Worm (Caenorhabditis elegans): Measurements from ENCODE around the gene srbc-68.

The srbc-68 gene

DNA sequence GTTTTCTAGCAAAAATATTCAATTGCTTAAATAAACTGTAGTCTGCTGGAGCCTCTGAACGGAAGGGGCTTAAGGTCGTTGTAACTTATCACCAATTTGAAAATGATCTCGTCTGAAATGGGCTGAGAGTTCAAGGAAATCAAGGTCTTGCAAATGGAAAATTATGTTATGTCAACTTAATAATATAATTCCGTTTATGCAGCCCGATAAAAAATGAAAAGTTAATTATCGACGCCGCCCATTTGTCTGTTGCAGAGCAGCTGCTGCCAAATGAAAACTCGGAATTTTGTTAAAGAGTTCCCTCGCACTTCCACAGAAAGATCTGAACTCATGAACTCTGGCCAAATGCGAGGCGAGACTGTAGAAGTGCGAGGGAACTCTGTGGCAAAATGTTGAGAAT lies 5.3 kb downstream of the srbc-68 start, which contains the start of gene srbc-67:
srbc-67 (minus strand) TSS at position 101 of the 400 bp plus-strand sequence.
- TF ChIP-seq flt-1 (GFP tag; IDR thresholded peaks at IDR 0.05) (no peak), T22C8.4 (GFP tag; IDR thresholded peaks at IDR 0.05) (no peak), ztf-29 (GFP tag; IDR thresholded peaks at IDR 0.05) (no peak), klf-2 (GFP tag; conservative IDR thresholded peaks at IDR 0.05) (no peak), med-1 (GFP tag; optimal IDR thresholded peaks at IDR 0.05; ENCODE audit: insufficient read depth) (no peak), ztf-23 (GFP tag; IDR thresholded peaks at IDR 0.05) (no peak)

DNA sequence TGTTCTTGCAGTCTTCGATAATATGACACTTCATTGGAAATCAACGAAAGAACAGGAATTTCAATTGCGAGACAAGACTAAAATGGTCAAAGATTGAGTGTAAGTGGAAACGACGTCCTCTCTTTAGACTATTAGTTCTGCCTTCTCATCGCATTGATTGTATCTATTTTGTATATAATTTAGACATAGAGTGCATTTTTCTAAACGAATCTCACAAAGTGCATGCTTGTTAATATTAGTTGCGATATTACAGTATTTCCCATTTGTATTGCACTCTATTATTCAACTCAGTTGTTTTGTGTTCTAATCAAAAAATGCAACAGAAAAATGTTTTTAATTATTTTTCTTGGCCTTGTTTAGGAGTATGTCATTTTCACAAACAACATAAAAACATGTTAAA lies 8.1 kb downstream of the srbc-68 start, which contains the start of gene nhr-93:
nhr-93 (minus strand) TSS at position 101 of the 400 bp plus-strand sequence.
- no peak for TF ChIP-seq tab-1 (GFP tag; IDR thresholded peaks at IDR 0.05)

DNA sequence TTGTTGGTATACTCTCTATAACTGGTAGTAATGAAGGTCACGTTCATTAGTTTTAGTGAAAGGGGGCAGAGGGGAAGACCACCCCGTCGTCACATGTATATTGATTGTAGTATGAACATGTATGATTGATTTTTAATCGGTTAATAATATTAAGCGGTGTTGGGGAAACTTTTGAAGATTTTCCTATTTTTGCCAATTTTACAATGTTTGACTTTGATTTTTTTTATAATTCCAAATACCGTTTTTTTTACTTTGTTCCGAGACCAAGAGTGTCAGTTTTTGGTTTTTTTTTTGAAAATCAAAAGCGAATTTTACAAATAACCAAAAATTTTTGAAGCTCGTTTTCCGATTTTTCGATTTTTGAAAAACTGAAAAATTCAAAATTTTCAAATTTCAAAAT lies 11.2 kb downstream of the srbc-68 start, which contains the start of gene nhr-221:
nhr-221 (minus strand) TSS at position 101 of the 400 bp plus-strand sequence.
- no peak for TF ChIP-seq med-1 (GFP tag; optimal IDR thresholded peaks at IDR 0.05; ENCODE audit: insufficient read depth)
- TF ChIP-seq ref-1 (GFP tag; conservative IDR thresholded peaks at IDR 0.05), result no peak
- no peak for TF ChIP-seq T22C8.4 (GFP tag; IDR thresholded peaks at IDR 0.05)
- TF ChIP-seq ztf-23 (GFP tag; IDR thresholded peaks at IDR 0.05), result no peak
- no peak for TF ChIP-seq flt-1 (GFP tag; IDR thresholded peaks at IDR 0.05)
- no peak for TF ChIP-seq ztf-29 (GFP tag; IDR thresholded peaks at IDR 0.05)
- no peak for TF ChIP-seq cog-1 (tag; optimal IDR thresholded peaks at IDR 0.05)
- TF ChIP-seq tab-1 (GFP tag; IDR thresholded peaks at IDR 0.05), result no peak
- no peak for TF ChIP-seq klf-2 (GFP tag; conservative IDR thresholded peaks at IDR 0.05)

DNA sequence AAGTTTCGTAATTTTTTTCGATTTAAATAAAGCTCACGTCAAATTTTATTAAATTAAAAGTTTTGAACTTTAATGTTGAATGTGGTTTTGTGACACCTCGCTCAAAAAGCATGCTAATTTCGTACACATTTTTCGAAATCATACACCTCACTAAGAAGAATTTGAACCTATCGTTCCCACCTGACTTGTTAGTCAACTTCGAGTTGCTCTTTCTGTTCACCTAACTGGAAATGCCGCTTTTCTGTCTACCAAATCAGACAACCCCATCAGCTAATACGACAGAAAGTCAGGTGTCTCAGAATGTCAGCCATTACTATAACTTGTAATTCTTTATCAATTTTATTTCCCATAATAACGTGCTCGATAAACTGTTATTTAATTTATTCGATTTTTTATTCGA lies 16.0 kb downstream of the srbc-68 start, which contains the start of gene srbc-66:
srbc-66 (plus strand) TSS at position 301 of the 400 bp plus-strand sequence.
- TF ChIP-seq ref-1 (GFP tag; conservative IDR thresholded peaks at IDR 0.05) (no peak), T22C8.4 (GFP tag; IDR thresholded peaks at IDR 0.05) (no peak), klf-2 (GFP tag; conservative IDR thresholded peaks at IDR 0.05) (no peak), med-1 (GFP tag; optimal IDR thresholded peaks at IDR 0.05; ENCODE audit: insufficient read depth) (no peak), ztf-29 (GFP tag; IDR thresholded peaks at IDR 0.05) (no peak), tab-1 (GFP tag; IDR thresholded peaks at IDR 0.05) (no peak), cog-1 (tag; optimal IDR thresholded peaks at IDR 0.05) (no peak), ztf-23 (GFP tag; IDR thresholded peaks at IDR 0.05) (no peak), flt-1 (GFP tag; IDR thresholded peaks at IDR 0.05) (no peak)

DNA sequence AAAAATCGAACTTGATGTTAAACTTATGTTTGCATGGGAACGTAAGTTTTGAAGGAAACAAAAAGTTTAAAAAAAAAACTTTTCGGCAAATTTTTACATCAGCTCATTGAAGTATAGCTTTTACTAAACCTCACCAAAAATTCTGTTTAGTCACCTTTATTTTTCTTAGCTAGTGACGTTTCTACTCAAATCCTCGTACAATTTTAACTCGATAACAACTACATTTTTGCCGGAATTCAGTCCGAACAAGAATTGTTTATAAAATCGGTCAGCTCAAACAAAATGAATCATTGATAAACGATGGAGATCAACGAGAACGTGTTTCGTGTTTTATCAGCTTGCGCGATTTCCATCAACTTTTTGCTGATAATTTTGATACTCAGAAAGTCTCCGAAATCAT lies 19.5 kb downstream of the srbc-68 start, which contains the start of gene str-260:
str-260 (plus strand) TSS at position 301 of the 400 bp plus-strand sequence.
- TF ChIP-seq ref-1 (GFP tag; conservative IDR thresholded peaks at IDR 0.05) (no peak), klf-2 (GFP tag; conservative IDR thresholded peaks at IDR 0.05) (no peak), tab-1 (GFP tag; IDR thresholded peaks at IDR 0.05) (no peak), ztf-29 (GFP tag; IDR thresholded peaks at IDR 0.05) (no peak), cog-1 (tag; optimal IDR thresholded peaks at IDR 0.05) (no peak), T22C8.4 (GFP tag; IDR thresholded peaks at IDR 0.05) (no peak), flt-1 (GFP tag; IDR thresholded peaks at IDR 0.05) (no peak), ztf-23 (GFP tag; IDR thresholded peaks at IDR 0.05) (no peak), med-1 (GFP tag; optimal IDR thresholded peaks at IDR 0.05; ENCODE audit: insufficient read depth) (no peak)

DNA sequence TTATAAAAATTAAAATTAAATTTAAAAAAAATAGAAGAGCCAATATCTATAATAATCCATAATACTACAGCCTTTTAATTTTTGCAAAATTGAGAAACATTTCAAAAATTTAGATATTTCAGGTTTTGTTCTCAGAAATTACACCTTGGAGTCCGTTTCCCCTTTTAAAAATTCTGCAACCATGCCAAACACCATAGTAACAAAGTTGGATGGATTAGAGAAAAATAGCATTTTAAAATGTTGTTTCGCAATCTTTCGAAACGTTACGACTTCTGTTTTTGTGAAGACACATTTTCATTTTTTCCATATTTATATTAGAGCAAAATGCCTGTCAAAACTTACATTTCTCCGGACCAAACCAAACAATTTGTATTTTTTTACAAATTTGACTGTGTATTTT lies 21.4 kb downstream of the srbc-68 start, which contains the start of gene T24A6.7:
T24A6.7 (plus strand) TSS at position 301 of the 400 bp plus-strand sequence.
- no peak for TF ChIP-seq klf-2 (GFP tag; conservative IDR thresholded peaks at IDR 0.05)
- TF ChIP-seq ztf-29 (GFP tag; IDR thresholded peaks at IDR 0.05), result no peak
- TF ChIP-seq med-1 (GFP tag; optimal IDR thresholded peaks at IDR 0.05; ENCODE audit: insufficient read depth), result no peak
- TF ChIP-seq ztf-23 (GFP tag; IDR thresholded peaks at IDR 0.05), result no peak
- TF ChIP-seq tab-1 (GFP tag; IDR thresholded peaks at IDR 0.05), result no peak
- TF ChIP-seq T22C8.4 (GFP tag; IDR thresholded peaks at IDR 0.05), result no peak
- no peak for TF ChIP-seq flt-1 (GFP tag; IDR thresholded peaks at IDR 0.05)
- no peak for TF ChIP-seq ref-1 (GFP tag; conservative IDR thresholded peaks at IDR 0.05)
- no peak for TF ChIP-seq cog-1 (tag; optimal IDR thresholded peaks at IDR 0.05)

DNA sequence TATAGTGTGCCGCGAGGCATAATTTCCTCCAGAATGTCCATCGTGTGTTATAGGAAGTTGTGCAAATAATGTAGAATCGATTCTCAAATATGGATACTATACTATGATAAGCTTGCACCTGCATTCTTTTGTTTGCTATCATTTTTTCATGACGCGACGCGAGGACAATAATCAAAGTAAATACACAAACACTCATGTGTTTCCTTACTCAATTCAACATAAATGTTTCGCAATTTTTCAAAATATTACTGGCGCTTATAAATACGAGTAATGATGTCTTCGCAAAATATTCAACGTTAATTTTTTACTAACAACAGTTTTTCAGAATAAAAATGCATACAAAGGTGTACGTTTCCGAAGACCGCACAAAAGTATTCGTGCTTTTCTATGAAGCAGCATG lies 23.2 kb downstream of the srbc-68 start, which contains the start of gene irg-1:
irg-1 (plus strand) TSS at position 326 of the 400 bp plus-strand sequence.
- TF ChIP-seq ztf-23 (GFP tag; IDR thresholded peaks at IDR 0.05) (no peak), klf-2 (GFP tag; conservative IDR thresholded peaks at IDR 0.05) (no peak), cog-1 (tag; optimal IDR thresholded peaks at IDR 0.05) (no peak), ref-1 (GFP tag; conservative IDR thresholded peaks at IDR 0.05) (no peak), tab-1 (GFP tag; IDR thresholded peaks at IDR 0.05) (no peak), med-1 (GFP tag; optimal IDR thresholded peaks at IDR 0.05; ENCODE audit: insufficient read depth) (no peak), flt-1 (GFP tag; IDR thresholded peaks at IDR 0.05) (no peak), T22C8.4 (GFP tag; IDR thresholded peaks at IDR 0.05) (no peak), ztf-29 (GFP tag; IDR thresholded peaks at IDR 0.05) (no peak)

DNA sequence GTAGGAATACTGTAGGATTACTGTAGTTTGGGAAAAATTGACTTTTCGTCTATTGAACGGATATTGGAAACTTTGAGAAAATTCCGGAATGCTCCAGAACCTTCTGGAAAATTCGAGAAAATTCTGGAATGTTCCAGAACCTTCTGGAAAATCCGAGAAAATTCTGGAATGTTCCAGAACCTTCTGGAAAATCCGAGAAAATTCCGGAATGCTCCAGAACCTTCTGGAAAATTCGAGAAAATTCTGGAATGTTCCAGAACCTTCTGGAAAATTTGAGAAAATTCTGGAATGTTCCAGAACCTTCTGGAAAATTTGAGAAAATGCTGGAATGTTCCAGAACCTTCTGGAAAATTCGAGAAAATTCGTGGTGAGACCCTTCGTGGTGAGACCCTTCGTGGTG lies 26.0 kb downstream of the srbc-68 start:
- peak; percentile 65; the same call in 1 of the 2 replicates for TF ChIP-seq flt-1 (GFP tag; IDR thresholded peaks at IDR 0.05)

DNA sequence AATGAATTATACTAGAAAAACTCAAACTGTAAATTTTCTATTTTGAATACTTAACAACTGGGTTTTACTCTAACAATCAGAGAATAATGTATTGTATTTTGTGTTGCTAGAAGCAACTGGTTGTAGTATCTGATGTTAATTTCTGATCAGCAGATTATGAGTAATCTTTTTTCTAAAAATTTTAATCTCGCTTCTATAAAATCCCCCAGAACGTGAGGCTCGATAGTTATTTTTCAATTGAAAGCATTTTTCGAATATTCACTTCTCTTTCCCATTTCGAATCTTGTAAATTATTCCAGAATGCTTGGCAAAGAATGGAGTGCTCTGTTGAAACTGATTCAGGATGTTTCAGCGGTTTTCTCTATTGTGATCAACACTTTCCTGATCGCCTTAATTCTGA lies 28.5 kb downstream of the srbc-68 start, which contains the start of gene str-227:
str-227 (plus strand) TSS at position 301 of the 400 bp plus-strand sequence.
- TF ChIP-seq med-1 (GFP tag; optimal IDR thresholded peaks at IDR 0.05; ENCODE audit: insufficient read depth) (no peak), ztf-29 (GFP tag; IDR thresholded peaks at IDR 0.05) (no peak), T22C8.4 (GFP tag; IDR thresholded peaks at IDR 0.05) (no peak), flt-1 (GFP tag; IDR thresholded peaks at IDR 0.05) (no peak), cog-1 (tag; optimal IDR thresholded peaks at IDR 0.05) (no peak), ref-1 (GFP tag; conservative IDR thresholded peaks at IDR 0.05) (no peak), tab-1 (GFP tag; IDR thresholded peaks at IDR 0.05) (no peak), klf-2 (GFP tag; conservative IDR thresholded peaks at IDR 0.05) (no peak), ztf-23 (GFP tag; IDR thresholded peaks at IDR 0.05) (no peak)

DNA sequence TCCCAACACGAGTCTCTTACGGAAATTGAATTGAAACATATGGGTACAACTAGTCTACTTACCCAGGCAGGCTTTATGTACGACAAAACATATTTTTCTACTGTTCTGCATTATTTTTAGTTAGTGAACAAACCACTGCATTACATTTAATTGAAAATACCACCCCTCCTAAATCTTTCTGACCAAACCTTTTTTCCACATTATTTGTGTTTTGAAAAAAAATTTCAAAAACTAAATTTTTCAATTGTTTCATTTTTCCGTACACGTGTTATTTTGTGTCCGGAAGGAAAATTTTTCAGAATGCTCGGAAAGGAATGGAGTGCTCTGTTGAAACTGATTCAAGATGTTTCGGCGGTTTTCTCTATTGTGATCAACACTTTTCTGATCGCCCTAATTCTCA lies 34.0 kb downstream of the srbc-68 start, which contains the start of gene str-226:
str-226 (plus strand) TSS at position 301 of the 400 bp plus-strand sequence.
- TF ChIP-seq ztf-29 (GFP tag; IDR thresholded peaks at IDR 0.05), result no peak
- TF ChIP-seq ref-1 (GFP tag; conservative IDR thresholded peaks at IDR 0.05), result no peak
- TF ChIP-seq flt-1 (GFP tag; IDR thresholded peaks at IDR 0.05), result no peak
- no peak for TF ChIP-seq klf-2 (GFP tag; conservative IDR thresholded peaks at IDR 0.05)
- no peak for TF ChIP-seq tab-1 (GFP tag; IDR thresholded peaks at IDR 0.05)

All from whole organism, midembryonic.